Worm (Caenorhabditis elegans) whole organism, L4 larva: ENCODE data around the gene C28C12.1.

Experiments used
- T20F7.1 ChIP-seq: fragments of 200-800 bp; sonication (Bioruptor generic); optimal IDR thresholded peaks from 2 replicates; lab custom pipeline; 2018; ENCODE audit warnings: mild to moderate bottlenecking, missing genetic modification characterization, missing compliant biosample characterization
- T26A8.4 ChIP-seq: fragments of 200-800 bp; sonication (Bioruptor generic); IDR thresholded peaks from 2 replicates; pipeline ENCODE4 v1.3.6; 2022; ENCODE audit warnings: missing genetic modification characterization, missing compliant biosample characterization
- Y105C5A.15 ChIP-seq: fragments of 200-800 bp; sonication (Bioruptor generic); IDR thresholded peaks from 2 replicates; pipeline ENCODE4 v1.3.6; 2022; ENCODE audit warnings: missing genetic modification characterization, missing compliant biosample characterization
- Y5F2A.4 ChIP-seq: fragments of 200-800 bp; sonication (Bioruptor generic); optimal IDR thresholded peaks from 2 replicates; lab custom pipeline; 2018; ENCODE audit warnings: mild to moderate bottlenecking, missing genetic modification characterization, missing compliant biosample characterization
- Y75B8A.6 ChIP-seq: fragments of 200-800 bp; sonication (Bioruptor generic); IDR thresholded peaks from 2 replicates; pipeline ENCODE4 v1.3.6; 2022; ENCODE audit warnings: missing genetic modification reagents, missing genetic modification characterization, missing compliant biosample characterization
- ZK337.2 ChIP-seq: fragments of 200-800 bp; sonication (Bioruptor generic); IDR thresholded peaks from 2 replicates; pipeline ENCODE4 v1.3.6; 2022; ENCODE audit warnings: missing genetic modification reagents, missing genetic modification characterization, missing compliant biosample characterization
- ZK546.5 ChIP-seq, 2 experiments: sonication (generic microtip); optimal IDR thresholded peaks; 2 replicates each; lab custom pipeline; 2017; ENCODE audit warnings: missing biosample characterization in 2 of 2, missing genetic modification characterization in 2 of 2
- aha-1 ChIP-seq: fragments of 150-350 bp; peaks from one replicate; lab custom pipeline; 2014; ENCODE audit warnings: missing biosample characterization, missing genetic modification characterization
- aly-2 ChIP-seq: sonication (generic microtip); optimal IDR thresholded peaks from 2 replicates; lab custom pipeline; 2018; ENCODE audit warnings: missing biosample characterization, missing genetic modification characterization
- arid-1 ChIP-seq: fragments of 200-800 bp; sonication (Bioruptor generic); conservative IDR thresholded peaks from 2 replicates; pipeline ENCODE4 v1.3.6; 2022; ENCODE audit warnings: missing genetic modification reagents, missing genetic modification characterization, missing compliant biosample characterization
- ceh-32 ChIP-seq: sonication (generic microtip); optimal IDR thresholded peaks from 2 replicates; lab custom pipeline; 2016; ENCODE audit warnings: mild to moderate bottlenecking, missing genetic modification characterization, missing compliant biosample characterization; ENCODE audit not compliant: poor library complexity
- ces-1 ChIP-seq: fragments of 150-350 bp; sonication (generic microtip); optimal IDR thresholded peaks from 4 replicates; lab custom pipeline; 2014; ENCODE audit warnings: missing biosample characterization, missing genetic modification reagents, missing genetic modification characterization
- daf-16 ChIP-seq, 3 experiments: sonication (generic microtip); optimal IDR thresholded peaks; 2 replicates each; lab custom pipeline; 2016 to 2017; ENCODE audit warnings: missing genetic modification characterization in 3 of 3, missing genetic modification reagents in 3 of 3, mild to moderate bottlenecking in 2 of 3, missing compliant biosample characterization in 2 of 3, missing biosample characterization in 1 of 3, moderate library complexity in 1 of 3
- daf-19 ChIP-seq: fragments of 200-800 bp; sonication (Bioruptor generic); conservative IDR thresholded peaks from 2 replicates; pipeline ENCODE4 v1.3.6; 2022; ENCODE audit warnings: missing genetic modification characterization, missing compliant biosample characterization
- daf-8 ChIP-seq: fragments of 200-800 bp; sonication (Bioruptor generic); IDR thresholded peaks from 2 replicates; pipeline ENCODE4 v1.3.6; 2022; ENCODE audit warnings: missing genetic modification characterization, missing compliant biosample characterization
- dmd-8 ChIP-seq: fragments of 200-800 bp; sonication (Bioruptor generic); IDR thresholded peaks from 2 replicates; pipeline ENCODE4 v1.3.6; 2022; ENCODE audit warnings: missing genetic modification characterization, missing compliant biosample characterization
- dpl-1 ChIP-seq: fragments of 150-350 bp; optimal IDR thresholded peaks from 2 replicates; lab custom pipeline; 2014; ENCODE audit warnings: missing biosample characterization, missing genetic modification reagents, missing genetic modification characterization
- dve-1 ChIP-seq: sonication (generic microtip); optimal IDR thresholded peaks from 2 replicates; lab custom pipeline; 2017; ENCODE audit warnings: antibody characterized with exemption, mild to moderate bottlenecking, missing genetic modification characterization, missing compliant biosample characterization; ENCODE audit not compliant: insufficient read depth
- egl-43 ChIP-seq: fragments of 200-800 bp; sonication (Bioruptor generic); IDR thresholded peaks from 2 replicates; pipeline ENCODE4 v1.3.6; 2022; ENCODE audit warnings: missing genetic modification reagents, missing genetic modification characterization, missing compliant biosample characterization
- fkh-10 ChIP-seq: fragments of 150-350 bp; optimal IDR thresholded peaks from 2 replicates; lab custom pipeline; 2014; ENCODE audit warnings: missing biosample characterization, missing genetic modification reagents, missing genetic modification characterization
- hif-1 ChIP-seq, 2 experiments: sonication (generic microtip); optimal IDR thresholded peaks; 2 replicates each; lab custom pipeline; 2016 to 2017; ENCODE audit warnings: missing compliant biosample characterization in 2 of 2, missing genetic modification characterization in 2 of 2, missing genetic modification reagents in 2 of 2, missing genotype in 2 of 2, mild to moderate bottlenecking in 1 of 2
- hlh-11 ChIP-seq: fragments of 200-800 bp; sonication (Bioruptor generic); optimal IDR thresholded peaks from 2 replicates; lab custom pipeline; 2018; ENCODE audit warnings: mild to moderate bottlenecking, missing genetic modification characterization, missing compliant biosample characterization
- hlh-30 ChIP-seq: sonication (generic microtip); optimal IDR thresholded peaks from 2 replicates; lab custom pipeline; 2017; ENCODE audit warnings: antibody characterized with exemption, mild to moderate bottlenecking, missing genetic modification characterization, missing compliant biosample characterization; ENCODE audit not compliant: insufficient read depth
- hmg-1.1 ChIP-seq: fragments of 200-800 bp; sonication (Bioruptor generic); IDR thresholded peaks from 2 replicates; pipeline ENCODE4 v1.3.6; 2022; ENCODE audit warnings: missing genetic modification reagents, missing genetic modification characterization, missing compliant biosample characterization
- lim-7 ChIP-seq: fragments of 200-800 bp; sonication (Bioruptor generic); IDR thresholded peaks from 2 replicates; pipeline ENCODE4 v1.3.6; 2022; ENCODE audit warnings: missing genetic modification characterization, missing compliant biosample characterization
- lin-1 ChIP-seq: fragments of 200-800 bp; sonication (Bioruptor generic); IDR thresholded peaks from 2 replicates; pipeline ENCODE4 v1.3.6; 2022; ENCODE audit warnings: missing genetic modification reagents, missing genetic modification characterization, missing compliant biosample characterization
- lin-38 ChIP-seq: fragments of 200-800 bp; sonication (Bioruptor generic); IDR thresholded peaks from 2 replicates; pipeline ENCODE4 v1.3.6; 2022; ENCODE audit warnings: missing genetic modification reagents, missing genetic modification characterization, missing compliant biosample characterization
- lin-39 ChIP-seq: fragments of 150-350 bp; optimal IDR thresholded peaks from 2 replicates; lab custom pipeline; 2014; ENCODE audit warnings: missing biosample characterization, missing genetic modification reagents, missing genetic modification characterization
- lsy-2 ChIP-seq, 2 experiments: fragments of 150-350 bp in 1 of 2; sonication (generic microtip) in 1 of 2; optimal IDR thresholded peaks; 2 replicates each; lab custom pipeline; 2014 to 2017; ENCODE audit warnings: missing biosample characterization in 2 of 2, missing genetic modification characterization in 2 of 2
- mep-1 ChIP-seq: fragments of 150-350 bp; sonication (generic microtip); optimal IDR thresholded peaks from 3 replicates; lab custom pipeline; 2014; ENCODE audit warnings: missing biosample characterization, missing genetic modification characterization
- mxl-2 ChIP-seq: fragments of 200-800 bp; sonication (Bioruptor generic); conservative IDR thresholded peaks from 2 replicates; pipeline ENCODE4 v1.3.6; 2022; ENCODE audit warnings: missing genetic modification reagents, missing genetic modification characterization, missing compliant biosample characterization
- nhr-102 ChIP-seq: sonication (generic microtip); optimal IDR thresholded peaks from 2 replicates; lab custom pipeline; 2016; ENCODE audit warnings: mild to moderate bottlenecking, missing genetic modification characterization, moderate library complexity, missing compliant biosample characterization
- nhr-111 ChIP-seq: fragments of 200-800 bp; sonication (Bioruptor generic); optimal IDR thresholded peaks from 2 replicates; lab custom pipeline; 2018; ENCODE audit warnings: mild to moderate bottlenecking, missing genetic modification characterization, missing compliant biosample characterization
- nhr-41 ChIP-seq: fragments of 200-800 bp; sonication (Bioruptor generic); IDR thresholded peaks from 2 replicates; pipeline ENCODE4 v1.3.6; 2022; ENCODE audit warnings: missing genetic modification reagents, missing genetic modification characterization, missing compliant biosample characterization
- nhr-76 ChIP-seq: fragments of 150-350 bp; optimal IDR thresholded peaks from 2 replicates; lab custom pipeline; 2014; ENCODE audit warnings: missing biosample characterization, missing genetic modification characterization
- nhr-77 ChIP-seq: fragments of 150-350 bp; optimal IDR thresholded peaks from 2 replicates; lab custom pipeline; 2014; ENCODE audit warnings: missing biosample characterization, missing genetic modification characterization
- pqm-1 ChIP-seq: sonication (generic microtip); optimal IDR thresholded peaks from 2 replicates; lab custom pipeline; 2017; ENCODE audit warnings: missing biosample characterization, missing genetic modification characterization
- rbr-2 ChIP-seq: sonication (generic microtip); optimal IDR thresholded peaks from 2 replicates; lab custom pipeline; 2016; ENCODE audit warnings: missing genotype, missing genetic modification characterization, missing compliant biosample characterization
- saeg-2 ChIP-seq: fragments of 200-800 bp; sonication (Bioruptor generic); IDR thresholded peaks from 2 replicates; pipeline ENCODE4 v1.3.6; 2022; ENCODE audit warnings: missing genetic modification reagents, missing genetic modification characterization, missing compliant biosample characterization
- sdz-12 ChIP-seq: fragments of 200-800 bp; sonication (Bioruptor generic); optimal IDR thresholded peaks from 2 replicates; lab custom pipeline; 2018; ENCODE audit warnings: mild to moderate bottlenecking, missing genetic modification characterization, missing compliant biosample characterization
- spr-1 ChIP-seq: sonication (generic microtip); optimal IDR thresholded peaks from 2 replicates; lab custom pipeline; 2016; ENCODE audit warnings: mild to moderate bottlenecking, missing genetic modification characterization, missing compliant biosample characterization
- spr-3 ChIP-seq: fragments of 200-800 bp; sonication (Bioruptor generic); optimal IDR thresholded peaks from 2 replicates; lab custom pipeline; 2018; ENCODE audit warnings: mild to moderate bottlenecking, missing genetic modification characterization, missing compliant biosample characterization
- unc-130 ChIP-seq: sonication (generic microtip); optimal IDR thresholded peaks from 2 replicates; lab custom pipeline; 2016; ENCODE audit warnings: missing genetic modification reagents, missing genetic modification characterization, missing compliant biosample characterization
- zfp-3 ChIP-seq: fragments of 200-800 bp; sonication (Bioruptor generic); conservative IDR thresholded peaks from 2 replicates; pipeline ENCODE4 v1.3.6; 2022; ENCODE audit warnings: missing genetic modification reagents, missing genetic modification characterization, missing compliant biosample characterization
- ztf-7 ChIP-seq: fragments of 150-350 bp; optimal IDR thresholded peaks from 2 replicates; lab custom pipeline; 2014; ENCODE audit warnings: missing biosample characterization, missing genetic modification characterization

C28C12.1 gene

ce11 chrIV:8511056-8511455, 9.6 kb downstream of the C28C12.1 start, which contains the start of gene mes-6:
Gene mes-6 (plus strand): TSS chrIV:8511284.
- TF ChIP-seq dpl-1 (GFP tag; lab: Kevin White, UChicago) (peak; percentile 84), ceh-32 (tag; lab: Kevin White, UChicago) (no peak), daf-16 (GFP tag; optimal IDR thresholded peaks at IDR 0.05; lab: Kevin White, UChicago) (no peak), daf-16 (tag; optimal IDR thresholded peaks at IDR 0.05; lab: Kevin White, UChicago) (peak; percentile 29), lim-7 (GFP tag; lab: Robert Waterston, UW) (no peak), pqm-1 (no peak), spr-3 (no peak), sdz-12 (no peak), Y5F2A.4 (GFP tag; lab: Kevin White, UChicago) (no peak), nhr-102 (tag; lab: Kevin White, UChicago) (no peak), aha-1 (tag; lab: Kevin White, UChicago) (peak; percentile 20), ZK337.2 (no peak), dmd-8 (GFP tag; lab: Robert Waterston, UW) (no peak), Y105C5A.15 (GFP tag; lab: Robert Waterston, UW) (no peak), rbr-2 (tag; lab: Kevin White, UChicago) (no peak), lsy-2 (tag; optimal IDR thresholded peaks at IDR 0.05; lab: Kevin White, UChicago) (peak in 1 of 2 experiments; percentile 78), hlh-30 (tag; lab: Kevin White, UChicago) (peak; percentile 57), ztf-7 (tag; lab: Kevin White, UChicago) (no peak), dve-1 (tag; lab: Kevin White, UChicago) (peak; percentile 24), lin-1 (GFP tag; lab: Robert Waterston, UW) (no peak), hlh-11 (no peak), Y75B8A.6 (GFP tag; lab: Robert Waterston, UW) (no peak), spr-1 (no peak), mep-1 (tag; lab: Kevin White, UChicago) (peak; percentile 46), T20F7.1 (GFP tag; lab: Kevin White, UChicago) (no peak), saeg-2 (GFP tag; lab: Robert Waterston, UW) (no peak), zfp-3 (GFP tag; lab: Robert Waterston, UW) (no peak), hmg-1.1 (0 out of 2 replicates have a peak, but pooled peaks have one; percentile 12), T26A8.4 (no peak), ZK546.5 (tag; optimal IDR thresholded peaks at IDR 0.05; lab: Kevin White, UChicago) (no peak), lin-39 (tag; lab: Kevin White, UChicago) (no peak), lin-38 (GFP tag; lab: Robert Waterston, UW) (peak; percentile 44), aly-2 (tag; lab: Kevin White, UChicago) (no peak), hif-1 (tag; optimal IDR thresholded peaks at IDR 0.05; lab: Kevin White, UChicago) (no peak), nhr-76 (no peak), ces-1 (GFP tag; lab: Kevin White, UChicago) (peak; percentile 58), egl-43 (GFP tag; lab: Robert Waterston, UW) (no peak), arid-1 (GFP tag; lab: Robert Waterston, UW) (no peak), nhr-77 (tag; lab: Kevin White, UChicago) (no peak), nhr-111 (GFP tag; lab: Kevin White, UChicago) (no peak), unc-130 (GFP tag; lab: Kevin White, UChicago) (peak; percentile 39), daf-8 (GFP tag; lab: Robert Waterston, UW) (no peak), daf-19 (GFP tag; lab: Robert Waterston, UW) (no peak), mxl-2 (no peak), fkh-10 (GFP tag; lab: Kevin White, UChicago) (peak; percentile 20), nhr-41 (no peak)
